Worm (Caenorhabditis elegans) whole organism, young adult: ENCODE results near the gene C02F4.4.

ENCODE experiments used
- C06A6.2 ChIP-seq: fragments of 200-800 bp; sonication (Bioruptor generic); conservative IDR thresholded peaks from 2 replicates; pipeline ENCODE4 v1.3.6; 2022; ENCODE audit warnings: missing genetic modification characterization, missing compliant biosample characterization
- F33H1.4 ChIP-seq: fragments of 200-800 bp; sonication (Bioruptor generic); IDR thresholded peaks from 2 replicates; pipeline ENCODE4 v1.3.6; 2022; ENCODE audit warnings: missing genetic modification reagents, missing genetic modification characterization, missing compliant biosample characterization
- F55B11.4 ChIP-seq: sonication (generic microtip); optimal IDR thresholded peaks from 2 replicates; lab custom pipeline; 2016; ENCODE audit warnings: missing compliant biosample characterization, missing genetic modification characterization, borderline replicate concordance; ENCODE audit not compliant: insufficient read depth
- F57C9.4 ChIP-seq: sonication (generic microtip); optimal IDR thresholded peaks from 2 replicates; lab custom pipeline; 2017; ENCODE audit warnings: mild to moderate bottlenecking, missing genetic modification characterization, missing compliant biosample characterization
- Y95B8A.8 ChIP-seq: fragments of 200-800 bp; sonication (Bioruptor generic); IDR thresholded peaks from 2 replicates; pipeline ENCODE4 v1.3.6; 2022; ENCODE audit warnings: missing genetic modification reagents, missing genetic modification characterization, missing compliant biosample characterization
- aptf-2 ChIP-seq: fragments of 200-800 bp; sonication (Bioruptor generic); conservative IDR thresholded peaks from 2 replicates; pipeline ENCODE4 v1.3.6; 2022; ENCODE audit warnings: missing genetic modification reagents, missing genetic modification characterization, missing compliant biosample characterization
- athp-1 ChIP-seq: sonication (generic microtip); optimal IDR thresholded peaks from 2 replicates; lab custom pipeline; 2017; ENCODE audit warnings: mild to moderate bottlenecking, missing genetic modification characterization, missing compliant biosample characterization
- attf-3 ChIP-seq: fragments of 200-800 bp; sonication (Bioruptor generic); conservative IDR thresholded peaks from 2 replicates; pipeline ENCODE4 v1.3.6; 2022; ENCODE audit warnings: missing genetic modification reagents, missing genetic modification characterization, missing compliant biosample characterization
- attf-6 ChIP-seq: fragments of 200-800 bp; sonication (Bioruptor generic); IDR thresholded peaks from 2 replicates; pipeline ENCODE4 v1.3.6; 2022; ENCODE audit warnings: missing genetic modification reagents, missing genetic modification characterization, missing compliant biosample characterization
- ceh-40 ChIP-seq: fragments of 200-800 bp; sonication (Bioruptor generic); IDR thresholded peaks from 2 replicates; pipeline ENCODE4 v1.3.6; 2022; ENCODE audit warnings: missing genetic modification characterization, missing compliant biosample characterization
- ceh-58 ChIP-seq: fragments of 200-800 bp; sonication (Bioruptor generic); IDR thresholded peaks from 2 replicates; pipeline ENCODE4 v1.3.6; 2022; ENCODE audit warnings: missing genetic modification characterization, missing compliant biosample characterization
- ceh-79 ChIP-seq: sonication (generic microtip); optimal IDR thresholded peaks from 2 replicates; lab custom pipeline; 2017; ENCODE audit warnings: mild to moderate bottlenecking, missing genetic modification characterization, missing compliant biosample characterization
- ceh-91 ChIP-seq: fragments of 200-800 bp; sonication (Bioruptor generic); IDR thresholded peaks from 2 replicates; pipeline ENCODE4 v1.3.6; 2022; ENCODE audit warnings: missing genetic modification reagents, missing genetic modification characterization, missing compliant biosample characterization
- chd-7 ChIP-seq: sonication (generic microtip); optimal IDR thresholded peaks from 2 replicates; lab custom pipeline; 2016; ENCODE audit warnings: mild to moderate bottlenecking, missing genetic modification characterization, moderate library complexity, missing compliant biosample characterization
- die-1 ChIP-seq: sonication (generic microtip); optimal IDR thresholded peaks from 2 replicates; lab custom pipeline; 2016; ENCODE audit warnings: missing genotype, mild to moderate bottlenecking, missing genetic modification characterization, missing compliant biosample characterization
- dox-1 ChIP-seq: fragments of 200-800 bp; sonication (Bioruptor generic); IDR thresholded peaks from 2 replicates; pipeline ENCODE4 v1.3.6; 2022; ENCODE audit warnings: missing genetic modification reagents, missing genetic modification characterization, missing compliant biosample characterization
- efl-1 ChIP-seq: fragments of 150-350 bp; optimal IDR thresholded peaks from 2 replicates; lab custom pipeline; 2014; ENCODE audit warnings: missing biosample characterization, missing genetic modification reagents, missing genetic modification characterization
- egl-18 ChIP-seq: fragments of 200-800 bp; sonication (Bioruptor generic); IDR thresholded peaks from 2 replicates; pipeline ENCODE4 v1.3.6; 2022; ENCODE audit warnings: missing genetic modification reagents, missing genetic modification characterization, missing compliant biosample characterization
- egl-44 ChIP-seq: fragments of 200-800 bp; sonication (Bioruptor generic); IDR thresholded peaks from 2 replicates; pipeline ENCODE4 v1.3.6; 2022; ENCODE audit warnings: missing genetic modification reagents, missing genetic modification characterization, missing compliant biosample characterization
- egrh-3 ChIP-seq: fragments of 200-800 bp; sonication (Bioruptor generic); IDR thresholded peaks from 2 replicates; pipeline ENCODE4 v1.3.6; 2022; ENCODE audit warnings: missing genetic modification reagents, missing genetic modification characterization, missing compliant biosample characterization
- fkh-3 ChIP-seq: sonication (generic microtip); optimal IDR thresholded peaks from 2 replicates; lab custom pipeline; 2016; ENCODE audit warnings: mild to moderate bottlenecking, missing genetic modification characterization, missing compliant biosample characterization
- gei-17 ChIP-seq: fragments of 200-800 bp; sonication (Bioruptor generic); optimal IDR thresholded peaks from 2 replicates; lab custom pipeline; 2018; ENCODE audit warnings: mild to moderate bottlenecking, missing genetic modification characterization, missing compliant biosample characterization
- hmg-1.2 ChIP-seq: fragments of 200-800 bp; sonication (Bioruptor generic); IDR thresholded peaks from 2 replicates; pipeline ENCODE4 v1.3.6; 2022; ENCODE audit warnings: missing genetic modification reagents, missing genetic modification characterization, missing compliant biosample characterization
- let-526 ChIP-seq: fragments of 200-800 bp; sonication (Bioruptor generic); IDR thresholded peaks from 2 replicates; pipeline ENCODE4 v1.3.6; 2022; ENCODE audit warnings: missing genetic modification reagents, missing genetic modification characterization, missing compliant biosample characterization
- lsl-1 ChIP-seq: fragments of 200-800 bp; sonication (Bioruptor generic); optimal IDR thresholded peaks from 2 replicates; lab custom pipeline; 2018; ENCODE audit warnings: mild to moderate bottlenecking, missing genetic modification characterization, moderate library complexity, missing compliant biosample characterization
- madf-10 ChIP-seq: sonication (generic microtip); optimal IDR thresholded peaks from 2 replicates; lab custom pipeline; 2016; ENCODE audit warnings: mild to moderate bottlenecking, missing genetic modification characterization, missing compliant biosample characterization
- madf-3 ChIP-seq: fragments of 200-800 bp; sonication (Bioruptor generic); IDR thresholded peaks from 2 replicates; pipeline ENCODE4 v1.3.6; 2022; ENCODE audit warnings: missing genetic modification reagents, missing genetic modification characterization, missing compliant biosample characterization
- madf-6 ChIP-seq: fragments of 200-800 bp; sonication (Bioruptor generic); IDR thresholded peaks from 2 replicates; pipeline ENCODE4 v1.3.6; 2022; ENCODE audit warnings: missing genetic modification reagents, missing genetic modification characterization, missing compliant biosample characterization
- madf-8 ChIP-seq: fragments of 200-800 bp; sonication (Bioruptor generic); conservative IDR thresholded peaks from 2 replicates; pipeline ENCODE4 v1.3.6; 2022; ENCODE audit warnings: missing genetic modification reagents, missing genetic modification characterization, missing compliant biosample characterization
- mel-28 ChIP-seq: sonication (generic microtip); optimal IDR thresholded peaks from 2 replicates; lab custom pipeline; 2016; ENCODE audit warnings: borderline replicate concordance, mild to moderate bottlenecking, missing genetic modification characterization, missing compliant biosample characterization
- nhr-120 ChIP-seq: fragments of 200-800 bp; sonication (Bioruptor generic); IDR thresholded peaks from 2 replicates; pipeline ENCODE4 v1.3.6; 2022; ENCODE audit warnings: missing genetic modification characterization, missing compliant biosample characterization
- nhr-27 ChIP-seq: fragments of 200-800 bp; sonication (Bioruptor generic); optimal IDR thresholded peaks from 2 replicates; lab custom pipeline; 2018; ENCODE audit warnings: mild to moderate bottlenecking, missing genetic modification characterization, moderate library complexity, missing compliant biosample characterization
- nhr-80 ChIP-seq: sonication (generic microtip); optimal IDR thresholded peaks from 2 replicates; lab custom pipeline; 2016; ENCODE audit warnings: missing genetic modification characterization, missing compliant biosample characterization
- rcor-1 ChIP-seq: fragments of 200-800 bp; sonication (Bioruptor generic); IDR thresholded peaks from 2 replicates; pipeline ENCODE4 v1.3.6; 2022; ENCODE audit warnings: missing genetic modification reagents, missing genetic modification characterization, missing compliant biosample characterization
- rec-8 ChIP-seq, 2 experiments: sonication (generic microtip); optimal IDR thresholded peaks; 2 replicates each; lab custom pipeline; 2016; ENCODE audit warnings: mild to moderate bottlenecking in 2 of 2, missing genetic modification characterization in 2 of 2, missing genetic modification reagents in 2 of 2, missing genotype in 2 of 2, missing biosample characterization in 1 of 2, missing compliant biosample characterization in 1 of 2, moderate library complexity in 1 of 2
- repo-1 ChIP-seq: sonication (generic microtip); optimal IDR thresholded peaks from 2 replicates; lab custom pipeline; 2017; ENCODE audit warnings: mild to moderate bottlenecking, missing genetic modification characterization, missing compliant biosample characterization
- rpc-1 ChIP-seq, 2 experiments: fragments of 150-350 bp in 1 of 2; sonication (generic microtip) in 1 of 2; optimal IDR thresholded peaks; 2 replicates each; lab custom pipeline; 2014 to 2018; ENCODE audit warnings: missing biosample characterization in 1 of 2, missing genetic modification characterization in 1 of 2, missing genetic modification reagents in 1 of 2, missing genotype in 1 of 2
- sdz-38 ChIP-seq: sonication (generic microtip); optimal IDR thresholded peaks from 2 replicates; lab custom pipeline; 2016; ENCODE audit warnings: missing genotype, missing genetic modification characterization, missing compliant biosample characterization
- sea-2 ChIP-seq: fragments of 200-800 bp; sonication (Bioruptor generic); IDR thresholded peaks from 2 replicates; pipeline ENCODE4 v1.3.6; 2022; ENCODE audit warnings: missing genetic modification characterization, missing compliant biosample characterization
- snpc-1.3 ChIP-seq: sonication (generic microtip); optimal IDR thresholded peaks from 2 replicates; lab custom pipeline; 2017; ENCODE audit warnings: missing genetic modification characterization, mild to moderate bottlenecking, missing compliant biosample characterization, antibody characterized with exemption, moderate library complexity, missing genotype, missing genetic modification reagents; ENCODE audit not compliant: insufficient read depth
- snpc-3.4 ChIP-seq: sonication (generic microtip); optimal IDR thresholded peaks from 2 replicates; lab custom pipeline; 2017; ENCODE audit warnings: missing genetic modification characterization, mild to moderate bottlenecking, missing compliant biosample characterization, antibody characterized with exemption, moderate library complexity, missing genotype, missing genetic modification reagents
- snpc-4 ChIP-seq, 5 experiments: fragments of 150-350 bp in 1 of 5; sonication (generic microtip) in 4 of 5; optimal IDR thresholded peaks; 2 replicates each; lab custom pipeline; 2014 to 2018; ENCODE audit warnings: missing genetic modification characterization in 5 of 5, missing biosample characterization in 3 of 5, antibody characterized with exemption in 2 of 5, mild to moderate bottlenecking in 2 of 5, missing compliant biosample characterization in 2 of 5, missing genotype in 2 of 5, moderate library complexity in 2 of 5, missing genetic modification reagents in 1 of 5
- unc-62 ChIP-seq: fragments of 150-350 bp; optimal IDR thresholded peaks from 2 replicates; lab custom pipeline; 2014; ENCODE audit warnings: missing biosample characterization, missing genetic modification reagents, missing genetic modification characterization
- xnd-1 ChIP-seq: sonication (generic microtip); optimal IDR thresholded peaks from 2 replicates; lab custom pipeline; 2016; ENCODE audit warnings: missing genotype, missing genetic modification reagents, missing genetic modification characterization, missing compliant biosample characterization
- zim-3 ChIP-seq: sonication (generic microtip); optimal IDR thresholded peaks from 2 replicates; lab custom pipeline; 2017; ENCODE audit warnings: mild to moderate bottlenecking, missing genetic modification characterization, moderate library complexity, missing compliant biosample characterization
- ztf-25 ChIP-seq: fragments of 200-800 bp; sonication (Bioruptor generic); IDR thresholded peaks from 2 replicates; pipeline ENCODE4 v1.3.6; 2022; ENCODE audit warnings: missing genetic modification reagents, missing genetic modification characterization, missing compliant biosample characterization

Gene C02F4.4

ce11 chrIV:10546589-10547136, 31.6 kb upstream of the C02F4.4 start, which contains the start of gene zim-1:
Gene zim-1 (plus strand): TSS chrIV:10547086.
- peak; percentile 77 for TF ChIP-seq xnd-1
- TF ChIP-seq nhr-27 (tag; lab: Kevin White, UChicago), result no peak
- TF ChIP-seq madf-10, result no peak
- TF ChIP-seq gei-17 (GFP tag; lab: Kevin White, UChicago), result no peak
- no peak for TF ChIP-seq egl-44 (GFP tag; lab: Robert Waterston, UW)
- peak; percentile 83 for TF ChIP-seq F33H1.4 (GFP tag; lab: Robert Waterston, UW)
- no peak for TF ChIP-seq hmg-1.2 (GFP tag; lab: Robert Waterston, UW)
- TF ChIP-seq ceh-91, result 0 out of 2 replicates have a peak, but pooled peaks have one; percentile 15
- no peak for TF ChIP-seq nhr-120
- no peak for TF ChIP-seq egrh-3 (GFP tag; lab: Robert Waterston, UW)
- TF ChIP-seq zim-3 (tag; lab: Kevin White, UChicago), result no peak
- peak; percentile 5 for TF ChIP-seq efl-1 (GFP tag; lab: Kevin White, UChicago)
- TF ChIP-seq let-526 (GFP tag; lab: Robert Waterston, UW), result no peak
- no peak for TF ChIP-seq C06A6.2 (GFP tag; lab: Robert Waterston, UW)
- TF ChIP-seq rec-8 (tag; optimal IDR thresholded peaks at IDR 0.05; lab: Kevin White, UChicago), result no peak
- TF ChIP-seq F55B11.4 (tag; lab: Kevin White, UChicago), result no peak
- TF ChIP-seq ceh-58 (GFP tag; lab: Robert Waterston, UW), result no peak
- TF ChIP-seq chd-7 (tag; lab: Kevin White, UChicago), result no peak
- TF ChIP-seq lsl-1 (GFP tag; lab: Kevin White, UChicago), result peak; percentile 85
- TF ChIP-seq ceh-79 (tag; lab: Kevin White, UChicago), result no peak
- no peak for TF ChIP-seq sdz-38 (tag; lab: Kevin White, UChicago)
- no peak for TF ChIP-seq ceh-40
- TF ChIP-seq fkh-3 (tag; lab: Kevin White, UChicago), result no peak
- no peak for TF ChIP-seq sea-2
- TF ChIP-seq attf-3, result no peak
- no peak for TF ChIP-seq repo-1 (tag; lab: Kevin White, UChicago)
- TF ChIP-seq aptf-2 (GFP tag; lab: Robert Waterston, UW), result no peak
- no peak for TF ChIP-seq snpc-3.4 (tag; lab: Kevin White, UChicago)
- TF ChIP-seq rcor-1 (GFP tag; lab: Robert Waterston, UW), result peak; percentile 26; the same call in 1 of the 2 replicates
- TF ChIP-seq die-1 (tag; lab: Kevin White, UChicago), result no peak
- no peak for TF ChIP-seq madf-3 (GFP tag; lab: Robert Waterston, UW)
- TF ChIP-seq attf-6 (GFP tag; lab: Robert Waterston, UW), result no peak
- TF ChIP-seq snpc-4 (GFP tag; optimal IDR thresholded peaks at IDR 0.05; lab: Kevin White, UChicago), result no peak
- peak in 1 of 4 experiments; percentile 2 for TF ChIP-seq snpc-4 (tag; optimal IDR thresholded peaks at IDR 0.05; lab: Kevin White, UChicago)
- TF ChIP-seq nhr-80, result no peak
- TF ChIP-seq madf-8, result 0 out of 2 replicates have a peak, but pooled peaks have one; percentile 24
- TF ChIP-seq egl-18 (GFP tag; lab: Robert Waterston, UW), result no peak
- peak; percentile 78 for TF ChIP-seq madf-6 (GFP tag; lab: Robert Waterston, UW)
- TF ChIP-seq ztf-25, result no peak
- no peak for TF ChIP-seq athp-1 (tag; lab: Kevin White, UChicago)
- TF ChIP-seq F57C9.4 (tag; lab: Kevin White, UChicago), result no peak
- no peak for TF ChIP-seq rpc-1 (optimal IDR thresholded peaks at IDR 0.05; lab: Kevin White, UChicago)
- no peak for TF ChIP-seq rpc-1 (tag; optimal IDR thresholded peaks at IDR 0.05; lab: Kevin White, UChicago)
- no peak for TF ChIP-seq snpc-1.3 (tag; lab: Kevin White, UChicago)
- no peak for TF ChIP-seq dox-1 (GFP tag; lab: Robert Waterston, UW)
- TF ChIP-seq unc-62 (GFP tag; lab: Kevin White, UChicago), result no peak
- TF ChIP-seq Y95B8A.8, result no peak
- no peak for TF ChIP-seq mel-28 (tag; lab: Kevin White, UChicago)
